Fruit fly (Drosophila melanogaster) whole organism: ENCODE results near the gene CCT6.

Experiments
- CG8478 ChIP-seq: fragments of >200 bp; optimal IDR thresholded peaks from 2 replicates; lab custom pipeline; 2018; ENCODE audit warnings: inconsistent platforms
- Dll ChIP-seq: fragments of >200 bp; optimal IDR thresholded peaks from 2 replicates; lab custom pipeline; 2017
- EcR ChIP-seq, 2 experiments: fragments of >200 bp; optimal IDR thresholded peaks; 2 replicates each; lab custom pipeline; 2017; ENCODE audit warnings: missing biosample characterization in 2 of 2, missing genetic modification characterization in 2 of 2, missing genetic modification reagents in 2 of 2
- pan ChIP-seq: fragments of >200 bp; optimal IDR thresholded peaks from 2 replicates; lab custom pipeline; 2017
- psq ChIP-seq: fragments of >200 bp; optimal IDR thresholded peaks from 2 replicates; lab custom pipeline; 2017
- usp ChIP-seq: fragments of >200 bp; optimal IDR thresholded peaks from 2 replicates; lab custom pipeline; 2017; ENCODE audit warnings: missing biosample characterization, missing genetic modification characterization, mixed read lengths

CCT6 gene

dm6 chrX:15745905-15746681, at the start of gene CCT6, which contains the start of gene CG8944:
Gene CCT6, plus strand, starts transcription at chrX:15746648.
Gene CG8944, minus strand, starts transcription at chrX:15746231.
- TF ChIP-seq psq: no peak
- TF ChIP-seq EcR (GFP tag; optimal IDR thresholded peaks at IDR 0.05; lab: Kevin White, UChicago): no peak
- no peak for TF ChIP-seq usp (GFP tag; lab: Kevin White, UChicago)
- no peak for TF ChIP-seq pan (lab: Kevin White, UChicago)
- TF ChIP-seq CG8478: no peak
- TF ChIP-seq Dll: no peak

- no peak for TF ChIP-seq usp (GFP tag; lab: Kevin White, UChicago)
- no peak for TF ChIP-seq EcR (GFP tag; optimal IDR thresholded peaks at IDR 0.05; lab: Kevin White, UChicago)
- TF ChIP-seq Dll: no peak
- TF ChIP-seq pan (lab: Kevin White, UChicago): no peak
- TF ChIP-seq psq: no peak
- TF ChIP-seq CG8478: no peak
These were observed 49.5 kb upstream of the CCT6 start, which contains the start of gene CG8128 for dm6 chrX:15696854-15697540. Gene CG8128, plus strand, starts transcription at chrX:15697494.

- TF ChIP-seq pan (lab: Kevin White, UChicago) (no peak), EcR (GFP tag; optimal IDR thresholded peaks at IDR 0.05; lab: Kevin White, UChicago) (no peak), psq (no peak), Dll (no peak), CG8478 (no peak), usp (GFP tag; lab: Kevin White, UChicago) (no peak)
These were observed 48.8 kb upstream of the CCT6 start for dm6 chrX:15697581-15698208.

dm6 chrX:15701047-15701446, 45.4 kb upstream of the CCT6 start, which contains the start of gene CG9240:
Gene CG9240, minus strand, starts transcription at chrX:15701259.
- TF ChIP-seq EcR (GFP tag; optimal IDR thresholded peaks at IDR 0.05; lab: Kevin White, UChicago): no peak
- no peak for TF ChIP-seq usp (GFP tag; lab: Kevin White, UChicago)
- TF ChIP-seq Dll: no peak
- no peak for TF ChIP-seq psq
- no peak for TF ChIP-seq CG8478
- no peak for TF ChIP-seq pan (lab: Kevin White, UChicago)

dm6 chrX:15703720-15704206, 42.7 kb upstream of the CCT6 start, which contains the start of the genes Pis and Hap40:
Gene Pis, minus strand, starts transcription at chrX:15703770.
Gene Hap40, plus strand, starts transcription at chrX:15704125.
- TF ChIP-seq Dll (no peak), EcR (GFP tag; optimal IDR thresholded peaks at IDR 0.05; lab: Kevin White, UChicago) (no peak), CG8478 (no peak), usp (GFP tag; lab: Kevin White, UChicago) (no peak), pan (lab: Kevin White, UChicago) (no peak), psq (no peak)

dm6 chrX:15709624-15709983, 36.8 kb upstream of the CCT6 start:
- TF ChIP-seq Dll (no peak), pan (lab: Kevin White, UChicago) (no peak)

- TF ChIP-seq psq: no peak
- TF ChIP-seq pan (lab: Kevin White, UChicago): no peak
- TF ChIP-seq EcR (GFP tag; optimal IDR thresholded peaks at IDR 0.05; lab: Kevin White, UChicago): no peak
- no peak for TF ChIP-seq usp (GFP tag; lab: Kevin White, UChicago)
- TF ChIP-seq CG8478: peak; percentile 52
These were observed 36.3 kb upstream of the CCT6 start, which contains the start of the genes CG9281 and CG15601 for dm6 chrX:15709984-15710750. Gene CG9281, minus strand, starts transcription at chrX:15710539. Gene CG15601, plus strand, starts transcription at chrX:15710647.

- TF ChIP-seq Dll (no peak), psq (no peak), EcR (GFP tag; optimal IDR thresholded peaks at IDR 0.05; lab: Kevin White, UChicago) (no peak), CG8478 (no peak), usp (GFP tag; lab: Kevin White, UChicago) (no peak), pan (lab: Kevin White, UChicago) (no peak)
These were observed 35.7 kb upstream of the CCT6 start for dm6 chrX:15710751-15711179.

- TF ChIP-seq pan (lab: Kevin White, UChicago) (no peak), Dll (no peak), usp (GFP tag; lab: Kevin White, UChicago) (no peak), psq (no peak)
These were observed 34.0 kb upstream of the CCT6 start, which contains the start of gene HUWE1 for dm6 chrX:15712409-15712808. Gene HUWE1, plus strand, starts transcription at chrX:15712628.

dm6 chrX:15731968-15732367, 14.5 kb upstream of the CCT6 start, which contains the start of gene CG8191:
Gene CG8191, plus strand, starts transcription at chrX:15732178.
- TF ChIP-seq CG8478: no peak
- TF ChIP-seq usp (GFP tag; lab: Kevin White, UChicago): no peak
- TF ChIP-seq EcR (GFP tag; optimal IDR thresholded peaks at IDR 0.05; lab: Kevin White, UChicago): no peak
- TF ChIP-seq Dll: no peak
- TF ChIP-seq pan (lab: Kevin White, UChicago): no peak
- no peak for TF ChIP-seq psq

- TF ChIP-seq pan (lab: Kevin White, UChicago) (no peak), CG8478 (no peak), usp (GFP tag; lab: Kevin White, UChicago) (no peak), psq (no peak)
These were observed 13.1 kb upstream of the CCT6 start for dm6 chrX:15733192-15733892.
